Worm (Caenorhabditis elegans) whole organism, L4 larva: ENCODE data around the gene cyp-13B1.

Experiments used
- R02D3.7 ChIP-seq: fragments of 150-350 bp; sonication (generic microtip); optimal IDR thresholded peaks from 3 replicates; lab custom pipeline; 2014; ENCODE audit warnings: missing biosample characterization, missing genetic modification characterization
- arid-1 ChIP-seq: fragments of 200-800 bp; sonication (Bioruptor generic); conservative IDR thresholded peaks from 2 replicates; pipeline ENCODE4 v1.3.6; 2022; ENCODE audit warnings: missing genetic modification reagents, missing genetic modification characterization, missing compliant biosample characterization
- ces-1 ChIP-seq: fragments of 150-350 bp; sonication (generic microtip); optimal IDR thresholded peaks from 4 replicates; lab custom pipeline; 2014; ENCODE audit warnings: missing biosample characterization, missing genetic modification reagents, missing genetic modification characterization
- ctbp-1 ChIP-seq: fragments of 200-800 bp; sonication (Bioruptor generic); IDR thresholded peaks from 2 replicates; pipeline ENCODE4 v1.3.6; 2022; ENCODE audit warnings: missing genetic modification reagents, missing genetic modification characterization, missing compliant biosample characterization
- fos-1 ChIP-seq: fragments of 150-350 bp; optimal IDR thresholded peaks from 2 replicates; lab custom pipeline; 2014; ENCODE audit warnings: missing biosample characterization, missing genetic modification characterization
- hlh-11 ChIP-seq: fragments of 200-800 bp; sonication (Bioruptor generic); optimal IDR thresholded peaks from 2 replicates; lab custom pipeline; 2018; ENCODE audit warnings: mild to moderate bottlenecking, missing genetic modification characterization, missing compliant biosample characterization
- nhr-237 ChIP-seq: sonication (generic microtip); optimal IDR thresholded peaks from 2 replicates; lab custom pipeline; 2017; ENCODE audit warnings: missing biosample characterization, missing genetic modification characterization
- snpc-4 ChIP-seq: fragments of 150-350 bp; optimal IDR thresholded peaks from 2 replicates; lab custom pipeline; 2014; ENCODE audit warnings: missing biosample characterization, missing genetic modification characterization
- tag-97 ChIP-seq: fragments of 200-800 bp; sonication (Bioruptor generic); IDR thresholded peaks from 2 replicates; pipeline ENCODE4 v1.3.6; 2022; ENCODE audit warnings: missing genetic modification characterization, missing compliant biosample characterization
- unc-130 ChIP-seq: sonication (generic microtip); optimal IDR thresholded peaks from 2 replicates; lab custom pipeline; 2016; ENCODE audit warnings: missing genetic modification reagents, missing genetic modification characterization, missing compliant biosample characterization

- TF ChIP-seq unc-130 (GFP tag; lab: Kevin White, UChicago) (no peak), arid-1 (GFP tag; lab: Robert Waterston, UW) (no peak), tag-97 (GFP tag; lab: Robert Waterston, UW) (no peak), snpc-4 (tag; lab: Kevin White, UChicago) (no peak), ces-1 (GFP tag; lab: Kevin White, UChicago) (no peak), hlh-11 (tag; lab: Kevin White, UChicago) (no peak), fos-1 (tag; lab: Kevin White, UChicago) (no peak), ctbp-1 (GFP tag; lab: Robert Waterston, UW) (no peak), R02D3.7 (tag; lab: Kevin White, UChicago) (no peak), nhr-237 (tag; lab: Kevin White, UChicago) (no peak)
These were observed 47.0 kb downstream of the cyp-13B1 start, which contains the start of gene C49F8.15 for ce11 chrX:13362486-13362885.
